Worm (Caenorhabditis elegans) whole organism, L3 larva: ENCODE measurements around the gene smvt-1.

Experiments used
- ceh-9 ChIP-seq: sonication (generic microtip); optimal IDR thresholded peaks from 2 replicates; lab custom pipeline; 2018; ENCODE audit warnings: missing biosample characterization, missing genetic modification characterization
- elt-1 ChIP-seq: fragments of 150-350 bp; optimal IDR thresholded peaks from 2 replicates; lab custom pipeline; 2014; ENCODE audit warnings: missing biosample characterization, missing genetic modification characterization
- elt-2 ChIP-seq: sonication (generic microtip); optimal IDR thresholded peaks from 2 replicates; lab custom pipeline; 2016; ENCODE audit warnings: missing genetic modification reagents, mild to moderate bottlenecking, missing genetic modification characterization, missing compliant biosample characterization
- fkh-10 ChIP-seq: sonication (generic microtip); optimal IDR thresholded peaks from 2 replicates; lab custom pipeline; 2017; ENCODE audit warnings: missing biosample characterization, missing genetic modification reagents, missing genetic modification characterization
- fkh-2 ChIP-seq: fragments of 150-350 bp; optimal IDR thresholded peaks from 2 replicates; lab custom pipeline; 2014; ENCODE audit warnings: missing biosample characterization, missing genetic modification reagents, missing genetic modification characterization
- lin-15B ChIP-seq: fragments of 150-350 bp; optimal IDR thresholded peaks from 2 replicates; lab custom pipeline; 2014; ENCODE audit warnings: missing biosample characterization, missing genetic modification characterization
- lin-39 ChIP-seq: fragments of 150-350 bp; optimal IDR thresholded peaks from 2 replicates; lab custom pipeline; 2018; ENCODE audit warnings: missing biosample characterization, missing genetic modification reagents, missing genetic modification characterization
- mml-1 ChIP-seq: fragments of 150-350 bp; sonication (generic microtip); optimal IDR thresholded peaks from 3 replicates; lab custom pipeline; 2014; ENCODE audit warnings: missing biosample characterization, missing genetic modification characterization
- nfya-1 ChIP-seq: sonication (generic microtip); optimal IDR thresholded peaks from 2 replicates; lab custom pipeline; 2017; ENCODE audit warnings: missing genetic modification characterization, mild to moderate bottlenecking, missing compliant biosample characterization, antibody characterized with exemption, moderate library complexity; ENCODE audit not compliant: insufficient read depth
- nhr-11 ChIP-seq: fragments of 150-350 bp; optimal IDR thresholded peaks from 2 replicates; lab custom pipeline; 2014; ENCODE audit warnings: missing biosample characterization, missing genetic modification characterization
- nhr-23 ChIP-seq: fragments of 150-350 bp; optimal IDR thresholded peaks from 2 replicates; lab custom pipeline; 2014; ENCODE audit warnings: missing biosample characterization, missing genetic modification reagents, missing genetic modification characterization
- nhr-25 ChIP-seq: sonication (generic microtip); optimal IDR thresholded peaks from 2 replicates; lab custom pipeline; 2017; ENCODE audit warnings: missing biosample characterization, missing genetic modification characterization
- nhr-28 ChIP-seq: fragments of 150-350 bp; optimal IDR thresholded peaks from 2 replicates; lab custom pipeline; 2014; ENCODE audit warnings: missing biosample characterization, missing genetic modification characterization
- nhr-43 ChIP-seq: sonication (generic microtip); optimal IDR thresholded peaks from 2 replicates; lab custom pipeline; 2016; ENCODE audit warnings: mild to moderate bottlenecking, missing genetic modification characterization, missing compliant biosample characterization; ENCODE audit not compliant: poor library complexity, severe bottlenecking
- nhr-76 ChIP-seq: fragments of 150-350 bp; sonication (generic microtip); optimal IDR thresholded peaks from 5 replicates; lab custom pipeline; 2014; ENCODE audit warnings: missing biosample characterization, missing genetic modification characterization
- pqm-1 ChIP-seq: fragments of 150-350 bp; optimal IDR thresholded peaks from 2 replicates; lab custom pipeline; 2017; ENCODE audit warnings: missing biosample characterization, missing genetic modification characterization, inconsistent platforms
- snpc-4 ChIP-seq: fragments of 150-350 bp; optimal IDR thresholded peaks from 2 replicates; lab custom pipeline; 2014; ENCODE audit warnings: missing biosample characterization, missing genetic modification characterization
- zag-1 ChIP-seq: fragments of 150-350 bp; optimal IDR thresholded peaks from 2 replicates; lab custom pipeline; 2014; ENCODE audit warnings: missing biosample characterization, missing genetic modification characterization

smvt-1 gene

ce11 chrX:2494296-2494695, 54.5 kb downstream of the smvt-1 start:
- peak; percentile 96 for TF ChIP-seq fkh-10 (GFP tag; lab: Kevin White, UChicago)
- no peak for TF ChIP-seq nhr-28 (tag; lab: Kevin White, UChicago)
- no peak for TF ChIP-seq nhr-25 (tag; lab: Kevin White, UChicago)
- TF ChIP-seq elt-2 (tag; lab: Kevin White, UChicago) = no peak
- TF ChIP-seq lin-39 (tag; lab: Kevin White, UChicago) = no peak

DNA sequence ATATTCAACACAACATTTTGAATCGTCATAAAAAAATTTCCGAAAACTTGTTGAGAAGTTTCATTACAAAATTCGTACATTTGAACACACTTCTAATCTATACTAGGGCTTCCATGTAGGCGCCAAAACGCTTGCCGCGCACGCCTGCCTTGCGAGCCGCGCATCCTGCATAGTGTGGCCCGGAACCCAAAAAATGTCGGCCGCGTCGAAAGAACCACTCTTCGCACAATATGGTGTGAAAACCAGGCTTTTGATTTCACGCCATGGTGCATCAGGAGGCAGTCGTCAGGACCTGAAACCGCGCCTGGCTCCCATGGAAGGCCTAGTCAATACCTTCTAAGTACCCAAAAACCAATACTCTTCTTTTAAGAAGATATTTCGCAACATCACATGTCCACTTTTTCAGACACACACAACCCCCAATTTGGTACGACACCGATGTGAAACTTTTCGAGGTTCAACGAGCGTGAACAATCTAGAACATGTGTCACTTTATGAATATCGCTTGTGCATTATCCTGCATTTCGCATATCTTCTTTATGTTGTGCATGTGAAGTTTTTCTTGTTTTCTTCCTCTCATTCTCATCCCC, 55.1 kb downstream of the smvt-1 start:
- TF ChIP-seq snpc-4 (tag; lab: Kevin White, UChicago) = no peak
- TF ChIP-seq nhr-11 (tag; lab: Kevin White, UChicago) = no peak
- no peak for TF ChIP-seq fkh-10 (GFP tag; lab: Kevin White, UChicago)
- no peak for TF ChIP-seq zag-1 (tag; lab: Kevin White, UChicago)
- no peak for TF ChIP-seq nfya-1 (tag; lab: Kevin White, UChicago)
- TF ChIP-seq elt-2 (tag; lab: Kevin White, UChicago) = no peak
- TF ChIP-seq mml-1 (tag; lab: Kevin White, UChicago) = no peak
- TF ChIP-seq elt-1 (tag; lab: Kevin White, UChicago) = no peak
- no peak for TF ChIP-seq ceh-9 (tag; lab: Kevin White, UChicago)
- no peak for TF ChIP-seq nhr-76 (tag; lab: Kevin White, UChicago)
- no peak for TF ChIP-seq fkh-2 (tag; lab: Kevin White, UChicago)
- no peak for TF ChIP-seq lin-15B (tag; lab: Kevin White, UChicago)
- no peak for TF ChIP-seq pqm-1
- TF ChIP-seq nhr-23 = no peak
- TF ChIP-seq nhr-43 (tag; lab: Kevin White, UChicago) = no peak
